Worm (Caenorhabditis elegans): ENCODE results near the gene K12B6.11.

The K12B6.11 gene

ce11 chrV:6302465-6302864 lies 13.8 kb downstream of the K12B6.11 start:
- TF ChIP-seq ceh-30 (tag; optimal IDR thresholded peaks at IDR 0.05) = no peak
- TF ChIP-seq ceh-6 (GFP tag; optimal IDR thresholded peaks at IDR 0.05) = no peak
- no peak for TF ChIP-seq nhr-11 (tag; optimal IDR thresholded peaks at IDR 0.05)
- no peak for TF ChIP-seq ceh-34 (tag; optimal IDR thresholded peaks at IDR 0.05)
- TF ChIP-seq ceh-18 (tag; optimal IDR thresholded peaks at IDR 0.05) = no peak
- no peak for TF ChIP-seq ahr-1 (tag; optimal IDR thresholded peaks at IDR 0.05)
- TF ChIP-seq ceh-45 (GFP tag; IDR thresholded peaks at IDR 0.05) = no peak
- TF ChIP-seq ceh-14 (tag; optimal IDR thresholded peaks at IDR 0.05) = no peak
- TF ChIP-seq syd-9 (tag; optimal IDR thresholded peaks at IDR 0.05) = no peak
- no peak for TF ChIP-seq ceh-48 (tag; optimal IDR thresholded peaks at IDR 0.05)
- TF ChIP-seq ref-2 (tag; optimal IDR thresholded peaks at IDR 0.05) = no peak
- no peak for TF ChIP-seq fkh-6 (tag; optimal IDR thresholded peaks at IDR 0.05)
- TF ChIP-seq pag-3 (tag; optimal IDR thresholded peaks at IDR 0.05; ENCODE audit: borderline replicate concordance) = no peak
- TF ChIP-seq K09A11.1 (tag; optimal IDR thresholded peaks at IDR 0.05; ENCODE audit: insufficient read depth) = no peak
- no peak for TF ChIP-seq tbx-7 (tag; optimal IDR thresholded peaks at IDR 0.05)
- no peak for TF ChIP-seq ceh-22 (tag; optimal IDR thresholded peaks at IDR 0.05)
- no peak for TF ChIP-seq sox-4 (tag; optimal IDR thresholded peaks at IDR 0.05)
- TF ChIP-seq odd-2 (tag; optimal IDR thresholded peaks at IDR 0.05) = no peak

DNA sequence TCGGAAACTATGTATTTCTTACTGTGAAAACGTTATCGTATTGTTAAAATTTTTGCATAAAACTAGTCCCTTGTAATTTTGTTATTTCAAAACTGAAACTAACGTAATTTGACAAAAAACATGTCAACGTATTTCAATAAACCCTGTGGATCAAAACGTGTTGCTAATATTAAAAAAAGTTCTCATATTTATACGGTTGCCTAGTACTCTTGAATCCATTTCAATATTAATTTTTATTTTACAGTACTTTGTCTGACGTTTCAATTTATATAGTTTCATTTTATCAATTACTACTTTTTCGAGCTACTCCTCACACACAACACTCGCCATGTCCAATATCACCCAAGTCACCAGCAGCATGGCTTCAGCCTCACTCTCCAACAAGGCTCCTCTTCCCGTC lies 14.8 kb downstream of the K12B6.11 start, which contains the start of gene sago-1:
TSS of gene sago-1 (plus strand) at position 301 of the 400 bp plus-strand sequence.
- TF ChIP-seq pqm-1 (tag; optimal IDR thresholded peaks at IDR 0.05) (no peak), odd-2 (tag; optimal IDR thresholded peaks at IDR 0.05) (no peak), hlh-8 (tag; optimal IDR thresholded peaks at IDR 0.05) (no peak), unc-3 (GFP tag; conservative IDR thresholded peaks at IDR 0.05) (no peak), unc-3 (tag; optimal IDR thresholded peaks at IDR 0.05) (no peak), tbx-7 (tag; optimal IDR thresholded peaks at IDR 0.05) (no peak), fkh-10 (GFP tag; optimal IDR thresholded peaks at IDR 0.05) (no peak), ceh-34 (tag; optimal IDR thresholded peaks at IDR 0.05) (no peak), C08G9.2 (tag; optimal IDR thresholded peaks at IDR 0.05) (no peak), gmeb-2 (tag; optimal IDR thresholded peaks at IDR 0.05) (no peak), ceh-2 (tag; optimal IDR thresholded peaks at IDR 0.05) (no peak), pha-2 (tag; optimal IDR thresholded peaks at IDR 0.05) (no peak), ceh-45 (GFP tag; IDR thresholded peaks at IDR 0.05) (no peak)

- TF ChIP-seq ceh-18 (tag; optimal IDR thresholded peaks at IDR 0.05) (no peak), pax-1 (tag; optimal IDR thresholded peaks at IDR 0.05) (no peak), ceh-45 (GFP tag; IDR thresholded peaks at IDR 0.05) (no peak), K09A11.1 (tag; optimal IDR thresholded peaks at IDR 0.05; ENCODE audit: insufficient read depth) (no peak), pag-3 (tag; optimal IDR thresholded peaks at IDR 0.05; ENCODE audit: borderline replicate concordance) (no peak), elt-2 (tag; optimal IDR thresholded peaks at IDR 0.05) (no peak), fax-1 (tag; optimal IDR thresholded peaks at IDR 0.05) (no peak)
Measured at ce11 chrV:6311936-6312335, 23.2 kb downstream of the K12B6.11 start.

ce11 chrV:6316632-6317031 lies 27.9 kb downstream of the K12B6.11 start, which contains the start of gene cest-24:
TSS of gene cest-24 (plus strand) at chrV:6316932.
- TF ChIP-seq tbx-2 (tag; optimal IDR thresholded peaks at IDR 0.05) (no peak), Y22D7AL.16 (tag; optimal IDR thresholded peaks at IDR 0.05) (no peak), C38D4.7 (GFP tag; optimal IDR thresholded peaks at IDR 0.05) (no peak), ztf-16 (tag; optimal IDR thresholded peaks at IDR 0.05) (no peak), ceh-48 (tag; optimal IDR thresholded peaks at IDR 0.05) (no peak), hlh-8 (tag; optimal IDR thresholded peaks at IDR 0.05) (no peak), dve-1 (tag; optimal IDR thresholded peaks at IDR 0.05) (no peak), mec-3 (tag; optimal IDR thresholded peaks at IDR 0.05; ENCODE audit: borderline replicate concordance) (no peak), fax-1 (tag; optimal IDR thresholded peaks at IDR 0.05) (no peak), ets-4 (tag; optimal IDR thresholded peaks at IDR 0.05) (no peak), K02D7.2 (tag; optimal IDR thresholded peaks at IDR 0.05) (no peak), ceh-24 (tag; optimal IDR thresholded peaks at IDR 0.05) (no peak), ceh-19 (GFP tag; optimal IDR thresholded peaks at IDR 0.05) (no peak), ceh-6 (GFP tag; optimal IDR thresholded peaks at IDR 0.05) (no peak), ceh-22 (tag; optimal IDR thresholded peaks at IDR 0.05) (no peak), hlh-6 (tag; optimal IDR thresholded peaks at IDR 0.05) (no peak), ceh-18 (tag; optimal IDR thresholded peaks at IDR 0.05) (no peak), lin-11 (tag; optimal IDR thresholded peaks at IDR 0.05) (no peak), pros-1 (tag; optimal IDR thresholded peaks at IDR 0.05) (no peak)
